Fruit fly (Drosophila melanogaster) whole organism, embryonic: ENCODE measurements around the gene Pep.

ENCODE experiments used
- B-H2 ChIP-seq: fragments of 200-800 bp; sonication (Bioruptor generic); optimal IDR thresholded peaks from 2 replicates; lab custom pipeline; 2018; ENCODE audit warnings: missing biosample characterization, mild to moderate bottlenecking, missing genetic modification characterization
- Blimp-1 ChIP-seq: fragments of 200-800 bp; sonication (Bioruptor generic); optimal IDR thresholded peaks from 3 replicates; lab custom pipeline; 2018; ENCODE audit warnings: missing biosample characterization, missing genetic modification characterization, mild to moderate bottlenecking, moderate library complexity, missing genetic modification reagents
- CG10959 ChIP-seq: fragments of 200-800 bp; sonication (Bioruptor generic); IDR thresholded peaks from 2 replicates; pipeline ENCODE4 v1.3.6; 2022; ENCODE audit warnings: missing biosample characterization, missing genetic modification characterization
- CG10979 ChIP-seq: fragments of 200-800 bp; sonication (Bioruptor generic); optimal IDR thresholded peaks from 2 replicates; lab custom pipeline; 2018; ENCODE audit warnings: missing biosample characterization, mild to moderate bottlenecking, missing genetic modification characterization, moderate library complexity
- CG11093 ChIP-seq: fragments of 200-800 bp; sonication (Bioruptor generic); IDR thresholded peaks from 3 replicates; pipeline ENCODE4 v1.3.6; 2022; ENCODE audit warnings: missing biosample characterization, missing genetic modification characterization
- CG12236 ChIP-seq: fragments of 200-800 bp; sonication (Bioruptor generic); optimal IDR thresholded peaks from 2 replicates; lab custom pipeline; 2016; ENCODE audit warnings: missing biosample characterization, missing genetic modification characterization
- CG14050 ChIP-seq: fragments of 200-800 bp; sonication (Bioruptor generic); IDR thresholded peaks from 3 replicates; pipeline ENCODE4 v1.3.6; 2022; ENCODE audit warnings: missing biosample characterization, missing genetic modification characterization
- CG15073 ChIP-seq: fragments of 200-800 bp; sonication (Bioruptor generic); optimal IDR thresholded peaks from 2 replicates; lab custom pipeline; 2016; ENCODE audit warnings: missing biosample characterization, missing genetic modification characterization
- CG17186 ChIP-seq: fragments of 200-800 bp; sonication (Bioruptor generic); optimal IDR thresholded peaks from 3 replicates; lab custom pipeline; 2017; ENCODE audit warnings: missing biosample characterization, missing genetic modification reagents, missing genetic modification characterization
- CG17802 ChIP-seq: fragments of 200-800 bp; sonication (Bioruptor generic); optimal IDR thresholded peaks from 2 replicates; lab custom pipeline; 2018; ENCODE audit warnings: missing biosample characterization, mild to moderate bottlenecking, missing genetic modification characterization, moderate library complexity
- CG2199 ChIP-seq: fragments of 200-800 bp; sonication (Bioruptor generic); IDR thresholded peaks from 3 replicates; pipeline ENCODE4 v1.3.6; 2022; ENCODE audit warnings: missing biosample characterization, missing genetic modification characterization
- CG3281 ChIP-seq: fragments of 200-800 bp; sonication (Bioruptor generic); optimal IDR thresholded peaks from 3 replicates; lab custom pipeline; 2017; ENCODE audit warnings: missing biosample characterization, mild to moderate bottlenecking, missing genetic modification characterization
- CG33557 ChIP-seq: fragments of 200-800 bp; sonication (Bioruptor generic); optimal IDR thresholded peaks from 2 replicates; lab custom pipeline; 2019; ENCODE audit warnings: missing biosample characterization, mild to moderate bottlenecking, missing genetic modification characterization, moderate library complexity
- CG34376 ChIP-seq: fragments of 200-800 bp; sonication (Bioruptor generic); optimal IDR thresholded peaks from 2 replicates; lab custom pipeline; 2018; ENCODE audit warnings: missing biosample characterization, mild to moderate bottlenecking, missing genetic modification characterization
- CG3995 ChIP-seq: fragments of 200-800 bp; sonication (Bioruptor generic); optimal IDR thresholded peaks from 3 replicates; lab custom pipeline; 2016; ENCODE audit warnings: missing biosample characterization, missing genetic modification characterization
- CG4282 ChIP-seq: fragments of 200-800 bp; sonication (Bioruptor generic); optimal IDR thresholded peaks from 2 replicates; lab custom pipeline; 2016; ENCODE audit warnings: missing biosample characterization, missing genetic modification characterization
- CG4360 ChIP-seq: fragments of 200-800 bp; sonication (Bioruptor generic); IDR thresholded peaks from 2 replicates; pipeline ENCODE4 v1.3.6; 2022; ENCODE audit warnings: missing biosample characterization, missing genetic modification characterization
- CG43689 ChIP-seq: fragments of 200-800 bp; sonication (Bioruptor generic); IDR thresholded peaks from 2 replicates; pipeline ENCODE4 v1.3.6; 2022; ENCODE audit warnings: missing biosample characterization, missing genetic modification characterization
- CG6175 ChIP-seq: fragments of 200-800 bp; sonication (Bioruptor generic); IDR thresholded peaks from 3 replicates; pipeline ENCODE4 v1.3.6; 2022; ENCODE audit warnings: missing biosample characterization, missing genetic modification characterization
- CG6654 ChIP-seq: fragments of 200-800 bp; sonication (Bioruptor generic); optimal IDR thresholded peaks from 2 replicates; lab custom pipeline; 2017; ENCODE audit warnings: missing biosample characterization, mild to moderate bottlenecking, missing genetic modification characterization
- CG6854 ChIP-seq: fragments of 200-800 bp; sonication (Bioruptor generic); optimal IDR thresholded peaks from 3 replicates; lab custom pipeline; 2017; ENCODE audit warnings: missing biosample characterization, mild to moderate bottlenecking, missing genetic modification characterization
- CG9609 ChIP-seq: fragments of 200-800 bp; sonication (Bioruptor generic); optimal IDR thresholded peaks from 3 replicates; lab custom pipeline; 2016; ENCODE audit warnings: missing biosample characterization, missing genetic modification characterization
- CTCF ChIP-seq: fragments of 200-800 bp; sonication (Bioruptor generic); optimal IDR thresholded peaks from 2 replicates; lab custom pipeline; 2017; ENCODE audit warnings: missing biosample characterization, mild to moderate bottlenecking, missing genetic modification characterization, moderate library complexity
- D ChIP-seq, 2 experiments: fragments of 200-800 bp in 1 of 2; fragments of >200 bp in 1 of 2; sonication (Bioruptor generic) in 1 of 2; optimal IDR thresholded peaks; 2 replicates in 1 of 2; 3 replicates in 1 of 2; lab custom pipeline; 2017; ENCODE audit warnings: mild to moderate bottlenecking in 1 of 2, missing biosample characterization in 1 of 2, missing genetic modification characterization in 1 of 2, missing genetic modification reagents in 1 of 2
- D19A ChIP-seq: fragments of 200-800 bp; optimal IDR thresholded peaks from 3 replicates; lab custom pipeline; 2019; ENCODE audit warnings: missing biosample characterization, mild to moderate bottlenecking, missing genetic modification characterization, moderate library complexity
- Doc2 ChIP-seq: fragments of 200-800 bp; sonication (Bioruptor generic); IDR thresholded peaks from 2 replicates; pipeline ENCODE4 v1.3.6; 2022; ENCODE audit warnings: missing biosample characterization, missing genetic modification characterization
- Doc3 ChIP-seq: fragments of 200-800 bp; sonication (Bioruptor generic); IDR thresholded peaks from 3 replicates; pipeline ENCODE4 v1.3.6; 2022; ENCODE audit warnings: missing biosample characterization, missing genetic modification characterization; ENCODE audit not compliant: partially characterized antibody
- MBD-R2 ChIP-seq: fragments of 200-800 bp; sonication (Bioruptor generic); IDR thresholded peaks from 2 replicates; pipeline ENCODE4 v1.3.6; 2022; ENCODE audit warnings: missing biosample characterization, missing genetic modification characterization
- Mad ChIP-seq: fragments of 200-800 bp; sonication (Bioruptor generic); optimal IDR thresholded peaks from 2 replicates; lab custom pipeline; 2016; ENCODE audit warnings: missing biosample characterization, missing genetic modification characterization
- Max ChIP-seq: fragments of 200-800 bp; sonication (Bioruptor generic); optimal IDR thresholded peaks from 2 replicates; lab custom pipeline; 2016; ENCODE audit warnings: missing biosample characterization, mild to moderate bottlenecking, missing genetic modification characterization
- Med ChIP-seq: fragments of 200-800 bp; sonication (Bioruptor generic); peaks from one replicate; lab custom pipeline; 2016; ENCODE audit warnings: missing biosample characterization, missing genetic modification characterization, mild to moderate bottlenecking, inconsistent platforms, moderate library complexity
- NK7.1 ChIP-seq: fragments of 200-800 bp; sonication (Bioruptor generic); optimal IDR thresholded peaks from 3 replicates; lab custom pipeline; 2016; ENCODE audit warnings: missing biosample characterization, missing genetic modification characterization
- Nf-YB ChIP-seq: fragments of 200-800 bp; sonication (Bioruptor generic); optimal IDR thresholded peaks from 3 replicates; lab custom pipeline; 2019; ENCODE audit warnings: missing biosample characterization, mild to moderate bottlenecking, missing genetic modification characterization, moderate library complexity
- Oaz ChIP-seq: fragments of 200-800 bp; sonication (Bioruptor generic); IDR thresholded peaks from 2 replicates; pipeline ENCODE4 v1.3.6; 2022; ENCODE audit warnings: missing biosample characterization, missing genetic modification characterization
- Poxn ChIP-seq: fragments of 200-800 bp; sonication (Bioruptor generic); IDR thresholded peaks from 2 replicates; pipeline ENCODE4 v1.3.6; 2022; ENCODE audit warnings: missing biosample characterization, missing genetic modification characterization
- abd-A ChIP-seq: fragments of 200-800 bp; sonication (Bioruptor generic); optimal IDR thresholded peaks from 3 replicates; lab custom pipeline; 2019; ENCODE audit warnings: missing biosample characterization, mild to moderate bottlenecking, missing genetic modification characterization, moderate library complexity
- cato ChIP-seq: fragments of 200-800 bp; sonication (Bioruptor generic); optimal IDR thresholded peaks from 2 replicates; lab custom pipeline; 2016; ENCODE audit warnings: missing biosample characterization, missing genetic modification characterization, borderline replicate concordance
- cg ChIP-seq: fragments of 200-800 bp; sonication (Bioruptor generic); optimal IDR thresholded peaks from 3 replicates; lab custom pipeline; 2019; ENCODE audit warnings: missing biosample characterization, mild to moderate bottlenecking, missing genetic modification characterization, moderate library complexity
- crp ChIP-seq, 2 experiments: fragments of 200-800 bp; sonication (Bioruptor generic); optimal IDR thresholded peaks; 2 replicates in 1 of 2; 3 replicates in 1 of 2; lab custom pipeline; 2017; ENCODE audit warnings: missing biosample characterization in 2 of 2, missing genetic modification characterization in 2 of 2, mild to moderate bottlenecking in 1 of 2, moderate library complexity in 1 of 2
- danr ChIP-seq: fragments of 200-800 bp; sonication (Bioruptor generic); IDR thresholded peaks from 2 replicates; pipeline ENCODE4 v1.3.6; 2022; ENCODE audit warnings: missing biosample characterization, missing genetic modification characterization
- esg ChIP-seq: fragments of 200-800 bp; sonication (Bioruptor generic); conservative IDR thresholded peaks from 2 replicates; pipeline ENCODE4 v1.3.6; 2022; ENCODE audit warnings: missing biosample characterization, missing genetic modification characterization
- maf-S ChIP-seq: fragments of 200-800 bp; sonication (Bioruptor generic); optimal IDR thresholded peaks from 2 replicates; lab custom pipeline; 2016; ENCODE audit warnings: missing biosample characterization, missing genetic modification characterization
- mam ChIP-seq: fragments of 200-800 bp; sonication (Bioruptor generic); optimal IDR thresholded peaks from 3 replicates; lab custom pipeline; 2016; ENCODE audit warnings: missing biosample characterization, missing genetic modification characterization
- psq ChIP-seq: fragments of 200-800 bp; sonication (Bioruptor generic); optimal IDR thresholded peaks from 2 replicates; lab custom pipeline; 2017; ENCODE audit warnings: missing biosample characterization, missing genetic modification characterization
- sens-2 ChIP-seq: fragments of 200-800 bp; sonication (Bioruptor generic); IDR thresholded peaks from 2 replicates; pipeline ENCODE4 v1.3.6; 2022; ENCODE audit warnings: missing biosample characterization, missing genetic modification characterization
- seq ChIP-seq: fragments of 200-800 bp; sonication (Bioruptor generic); IDR thresholded peaks from 2 replicates; pipeline ENCODE4 v1.3.6; 2022; ENCODE audit warnings: missing biosample characterization, missing genetic modification characterization
- slbo ChIP-seq: fragments of 200-800 bp; sonication (Bioruptor generic); IDR thresholded peaks from 2 replicates; pipeline ENCODE4 v1.3.6; 2022; ENCODE audit warnings: missing biosample characterization, missing genetic modification characterization
- sug ChIP-seq: fragments of 200-800 bp; optimal IDR thresholded peaks from 2 replicates; lab custom pipeline; 2019; ENCODE audit warnings: missing biosample characterization, mild to moderate bottlenecking, missing genetic modification characterization, moderate library complexity
- ttk ChIP-seq: fragments of 200-800 bp; sonication (Bioruptor generic); IDR thresholded peaks from 2 replicates; pipeline ENCODE4 v2.1.2; 2022; ENCODE audit warnings: missing biosample characterization, missing genetic modification characterization
- twi ChIP-seq: fragments of 200-800 bp; optimal IDR thresholded peaks from 2 replicates; lab custom pipeline; 2019; ENCODE audit warnings: missing biosample characterization, mild to moderate bottlenecking, missing genetic modification characterization, moderate library complexity
- unpg ChIP-seq: fragments of 200-800 bp; sonication (Bioruptor generic); optimal IDR thresholded peaks from 3 replicates; lab custom pipeline; 2018; ENCODE audit warnings: missing biosample characterization, mild to moderate bottlenecking, missing genetic modification characterization, moderate library complexity

Pep gene

dm6 chr3L:17621451-17621946, 23.3 kb downstream of the Pep start, which contains the start of the genes Vps60 and anchor (continued):
- TF ChIP-seq CG34376 (GFP tag; lab: Kevin White, UChicago) (no peak), sug (peak; percentile 54), Blimp-1 (GFP tag; lab: Kevin White, UChicago) (peak; percentile 40), Doc3 (GFP tag; lab: Robert Waterston, UW) (no peak), CG12236 (GFP tag; lab: Kevin White, UChicago) (no peak), CG6854 (GFP tag; lab: Kevin White, UChicago) (no peak), seq (GFP tag; lab: Robert Waterston, UW) (no peak), CG14050 (GFP tag; lab: Robert Waterston, UW) (no peak), CG11093 (no peak), crp (GFP tag; optimal IDR thresholded peaks at IDR 0.05; lab: Kevin White, UChicago) (peak; percentile 81 to 97), CG2199 (no peak), CG3995 (GFP tag; lab: Kevin White, UChicago) (peak; percentile 61), MBD-R2 (GFP tag; lab: Robert Waterston, UW) (peak; percentile 69), CG17186 (GFP tag; lab: Kevin White, UChicago) (peak; percentile 49), cato (GFP tag; lab: Kevin White, UChicago) (peak; percentile 2), maf-S (peak; percentile 65), Poxn (no peak), CG17802 (tag; lab: Kevin White, UChicago) (no peak), psq (GFP tag; lab: Kevin White, UChicago) (no peak), Oaz (GFP tag; lab: Robert Waterston, UW) (no peak), unpg (GFP tag; lab: Kevin White, UChicago) (peak; percentile 37), Max (GFP tag; lab: Kevin White, UChicago) (peak; percentile 67), CG33557 (GFP tag; lab: Kevin White, UChicago) (peak; percentile 48), slbo (GFP tag; lab: Robert Waterston, UW) (peak; percentile 54; the same call in 1 of the 2 replicates), NK7.1 (GFP tag; lab: Kevin White, UChicago) (peak; percentile 65), esg (GFP tag; lab: Robert Waterston, UW) (no peak), CG3281 (peak; percentile 48), CTCF (GFP tag; lab: Kevin White, UChicago) (no peak), D (optimal IDR thresholded peaks at IDR 0.05; lab: Kevin White, UChicago) (no peak), D (GFP tag; optimal IDR thresholded peaks at IDR 0.05; lab: Kevin White, UChicago) (peak; percentile 22), B-H2 (GFP tag; lab: Kevin White, UChicago) (no peak), Med (GFP tag; lab: Kevin White, UChicago) (peak; percentile 94), ttk (GFP tag; lab: Robert Waterston, UW) (no peak), twi (peak; percentile 3), CG10979 (peak; percentile 43), CG43689 (GFP tag; lab: Robert Waterston, UW) (no peak), CG9609 (GFP tag; lab: Kevin White, UChicago) (peak; percentile 66), CG6175 (no peak), CG4282 (GFP tag; lab: Kevin White, UChicago) (peak; percentile 13), CG4360 (GFP tag; lab: Robert Waterston, UW) (no peak), CG15073 (GFP tag; lab: Kevin White, UChicago) (no peak), cg (GFP tag; lab: Kevin White, UChicago) (no peak), sens-2 (GFP tag; lab: Robert Waterston, UW) (no peak), mam (GFP tag; lab: Kevin White, UChicago) (peak; percentile 75), Mad (GFP tag; lab: Kevin White, UChicago) (peak; percentile 33), Nf-YB (peak; percentile 38), Doc2 (GFP tag; lab: Robert Waterston, UW) (no peak), D19A (peak; percentile 20), danr (no peak), CG10959 (GFP tag; lab: Robert Waterston, UW) (no peak), abd-A (no peak), CG6654 (GFP tag; lab: Kevin White, UChicago) (no peak)
